Fruit fly (Drosophila melanogaster) whole organism, embryonic: Measurements from ENCODE around the gene rost.

Source experiments
- ATbp ChIP-seq: fragments of 200-800 bp; sonication (Bioruptor generic); optimal IDR thresholded peaks from 2 replicates; lab custom pipeline; 2017; ENCODE audit warnings: missing biosample characterization, mild to moderate bottlenecking, missing genetic modification characterization, missing genetic modification reagents
- Aef1 ChIP-seq: fragments of 200-800 bp; sonication (Bioruptor generic); IDR thresholded peaks from 3 replicates; pipeline ENCODE4 v1.3.6; 2022; ENCODE audit warnings: missing biosample characterization, missing genetic modification characterization
- Asciz ChIP-seq: fragments of 200-800 bp; sonication (Bioruptor generic); optimal IDR thresholded peaks from 2 replicates; lab custom pipeline; 2017; ENCODE audit warnings: missing biosample characterization, mild to moderate bottlenecking, missing genetic modification characterization, missing genetic modification reagents
- Atf-2 ChIP-seq: fragments of 200-800 bp; sonication (Bioruptor generic); optimal IDR thresholded peaks from 2 replicates; lab custom pipeline; 2016; ENCODE audit warnings: missing biosample characterization, missing genetic modification characterization
- B-H2 ChIP-seq: fragments of 200-800 bp; sonication (Bioruptor generic); optimal IDR thresholded peaks from 2 replicates; lab custom pipeline; 2018; ENCODE audit warnings: missing biosample characterization, mild to moderate bottlenecking, missing genetic modification characterization
- Blimp-1 ChIP-seq: fragments of 200-800 bp; sonication (Bioruptor generic); optimal IDR thresholded peaks from 3 replicates; lab custom pipeline; 2018; ENCODE audit warnings: missing biosample characterization, missing genetic modification characterization, mild to moderate bottlenecking, moderate library complexity, missing genetic modification reagents
- CG10147 ChIP-seq: fragments of 200-800 bp; sonication (Bioruptor generic); optimal IDR thresholded peaks from 2 replicates; lab custom pipeline; 2019; ENCODE audit warnings: missing biosample characterization, mild to moderate bottlenecking, missing genetic modification characterization, moderate library complexity
- CG11560 ChIP-seq: fragments of 200-800 bp; sonication (Bioruptor generic); IDR thresholded peaks from 3 replicates; pipeline ENCODE4 v1.3.6; 2022; ENCODE audit warnings: missing biosample characterization, missing genetic modification characterization
- CG12071 ChIP-seq: fragments of 200-800 bp; sonication (Bioruptor generic); optimal IDR thresholded peaks from 3 replicates; lab custom pipeline; 2018; ENCODE audit warnings: missing biosample characterization, mild to moderate bottlenecking, missing genetic modification characterization
- CG12744 ChIP-seq: fragments of 200-800 bp; sonication (Bioruptor generic); optimal IDR thresholded peaks from 2 replicates; lab custom pipeline; 2016; ENCODE audit warnings: missing biosample characterization, missing genetic modification characterization
- CG13287 ChIP-seq: fragments of 200-800 bp; sonication (Bioruptor generic); IDR thresholded peaks from 2 replicates; pipeline ENCODE4 v1.3.6; 2022; ENCODE audit warnings: missing biosample characterization, missing genetic modification characterization; ENCODE audit not compliant: partially characterized antibody
- CG13624 ChIP-seq: fragments of 200-800 bp; sonication (Bioruptor generic); optimal IDR thresholded peaks from 2 replicates; lab custom pipeline; 2016; ENCODE audit warnings: missing biosample characterization, missing genetic modification characterization
- CG13775 ChIP-seq: fragments of 200-800 bp; sonication (Bioruptor generic); optimal IDR thresholded peaks from 3 replicates; lab custom pipeline; 2017; ENCODE audit warnings: missing biosample characterization, mild to moderate bottlenecking, missing genetic modification characterization
- CG15011 ChIP-seq: fragments of 200-800 bp; sonication (Bioruptor generic); optimal IDR thresholded peaks from 3 replicates; lab custom pipeline; 2018; ENCODE audit warnings: missing biosample characterization, mild to moderate bottlenecking, missing genetic modification characterization
- CG17802 ChIP-seq: fragments of 200-800 bp; sonication (Bioruptor generic); optimal IDR thresholded peaks from 2 replicates; lab custom pipeline; 2018; ENCODE audit warnings: missing biosample characterization, mild to moderate bottlenecking, missing genetic modification characterization, moderate library complexity
- CG1832 ChIP-seq: fragments of 200-800 bp; sonication (Bioruptor generic); optimal IDR thresholded peaks from 2 replicates; lab custom pipeline; 2017; ENCODE audit warnings: missing biosample characterization, mild to moderate bottlenecking, missing genetic modification characterization, inconsistent platforms
- CG2129 ChIP-seq: fragments of 200-800 bp; sonication (Bioruptor generic); IDR thresholded peaks from 2 replicates; pipeline ENCODE4 v1.3.6; 2022; ENCODE audit warnings: missing biosample characterization, missing genetic modification characterization; ENCODE audit not compliant: partially characterized antibody
- CG30020 ChIP-seq: fragments of 200-800 bp; optimal IDR thresholded peaks from 2 replicates; lab custom pipeline; 2019; ENCODE audit warnings: missing biosample characterization, mild to moderate bottlenecking, missing genetic modification characterization, moderate library complexity
- CG30403 ChIP-seq: fragments of 200-800 bp; sonication (Bioruptor generic); optimal IDR thresholded peaks from 3 replicates; lab custom pipeline; 2016; ENCODE audit warnings: missing biosample characterization, missing genetic modification characterization
- CG4360 ChIP-seq: fragments of 200-800 bp; sonication (Bioruptor generic); IDR thresholded peaks from 2 replicates; pipeline ENCODE4 v1.3.6; 2022; ENCODE audit warnings: missing biosample characterization, missing genetic modification characterization
- CG8359 ChIP-seq: fragments of 200-800 bp; sonication (Bioruptor generic); optimal IDR thresholded peaks from 2 replicates; lab custom pipeline; 2017; ENCODE audit warnings: missing biosample characterization, mild to moderate bottlenecking, missing genetic modification characterization, borderline replicate concordance
- CTCF ChIP-seq: fragments of 200-800 bp; sonication (Bioruptor generic); optimal IDR thresholded peaks from 2 replicates; lab custom pipeline; 2017; ENCODE audit warnings: missing biosample characterization, mild to moderate bottlenecking, missing genetic modification characterization, moderate library complexity
- Dp ChIP-seq: fragments of 200-800 bp; sonication (Bioruptor generic); optimal IDR thresholded peaks from 2 replicates; lab custom pipeline; 2018; ENCODE audit warnings: missing biosample characterization, mild to moderate bottlenecking, missing genetic modification characterization, moderate library complexity
- Dref ChIP-seq: fragments of 200-800 bp; sonication (Bioruptor generic); IDR thresholded peaks from 2 replicates; pipeline ENCODE4 v1.3.6; 2022; ENCODE audit warnings: missing biosample characterization, missing genetic modification characterization
- Drgx ChIP-seq: fragments of 200-800 bp; sonication (Bioruptor generic); IDR thresholded peaks from 2 replicates; pipeline ENCODE4 v1.3.6; 2022; ENCODE audit warnings: missing biosample characterization, missing genetic modification characterization
- E2f1 ChIP-seq: fragments of 200-800 bp; sonication (Bioruptor generic); IDR thresholded peaks from 2 replicates; pipeline ENCODE4 v1.3.6; 2022; ENCODE audit warnings: missing biosample characterization, missing genetic modification characterization
- E2f2 ChIP-seq: fragments of 200-800 bp; sonication (Bioruptor generic); IDR thresholded peaks from 2 replicates; pipeline ENCODE4 v1.3.6; 2022; ENCODE audit warnings: missing biosample characterization, missing genetic modification characterization
- Ets97D ChIP-seq: fragments of 200-800 bp; sonication (Bioruptor generic); optimal IDR thresholded peaks from 3 replicates; lab custom pipeline; 2016; ENCODE audit warnings: missing biosample characterization, missing genetic modification characterization
- Hmr ChIP-seq: fragments of 200-800 bp; sonication (Bioruptor generic); optimal IDR thresholded peaks from 3 replicates; lab custom pipeline; 2017; ENCODE audit warnings: mild to moderate bottlenecking, missing biosample characterization, missing genetic modification reagents, missing genetic modification characterization
- Hr39 ChIP-seq: fragments of >200 bp; optimal IDR thresholded peaks from 2 replicates; lab custom pipeline; 2017
- Side ChIP-seq: fragments of 200-800 bp; sonication (Bioruptor generic); optimal IDR thresholded peaks from 2 replicates; lab custom pipeline; 2016; ENCODE audit warnings: missing biosample characterization, missing genetic modification characterization
- Xbp1 ChIP-seq: fragments of 200-800 bp; sonication (Bioruptor generic); optimal IDR thresholded peaks from 3 replicates; lab custom pipeline; 2016; ENCODE audit warnings: missing biosample characterization, mild to moderate bottlenecking, missing genetic modification characterization
- amos ChIP-seq: fragments of 200-800 bp; sonication (Bioruptor generic); IDR thresholded peaks from 2 replicates; pipeline ENCODE4 v1.3.6; 2022; ENCODE audit warnings: missing biosample characterization, missing genetic modification characterization; ENCODE audit not compliant: partially characterized antibody
- bigmax ChIP-seq: fragments of 200-800 bp; sonication (Bioruptor generic); optimal IDR thresholded peaks from 2 replicates; lab custom pipeline; 2018; ENCODE audit warnings: missing biosample characterization, mild to moderate bottlenecking, missing genetic modification characterization
- crc ChIP-seq: fragments of 200-800 bp; sonication (Bioruptor generic); optimal IDR thresholded peaks from 2 replicates; lab custom pipeline; 2016; ENCODE audit warnings: missing biosample characterization, missing genetic modification characterization
- crp ChIP-seq, 2 experiments: fragments of 200-800 bp; sonication (Bioruptor generic); optimal IDR thresholded peaks; 2 replicates in 1 of 2; 3 replicates in 1 of 2; lab custom pipeline; 2017; ENCODE audit warnings: missing biosample characterization in 2 of 2, missing genetic modification characterization in 2 of 2, mild to moderate bottlenecking in 1 of 2, moderate library complexity in 1 of 2
- da ChIP-seq: fragments of 200-800 bp; sonication (Bioruptor generic); optimal IDR thresholded peaks from 2 replicates; lab custom pipeline; 2016; ENCODE audit warnings: missing biosample characterization, missing genetic modification characterization
- dan ChIP-seq: fragments of 200-800 bp; sonication (Bioruptor generic); IDR thresholded peaks from 2 replicates; pipeline ENCODE4 v1.3.6; 2022; ENCODE audit warnings: missing biosample characterization, missing genetic modification characterization
- dmrt99B ChIP-seq: fragments of 200-800 bp; sonication (Bioruptor generic); optimal IDR thresholded peaks from 2 replicates; lab custom pipeline; 2018; ENCODE audit warnings: missing biosample characterization, mild to moderate bottlenecking, missing genetic modification characterization, moderate library complexity
- ems ChIP-seq: fragments of 200-800 bp; sonication (Bioruptor generic); optimal IDR thresholded peaks from 3 replicates; lab custom pipeline; 2016; ENCODE audit warnings: missing biosample characterization, missing genetic modification characterization
- eve ChIP-seq, 2 experiments: fragments of >200 bp; optimal IDR thresholded peaks; 2 replicates each; lab custom pipeline; 2017; ENCODE audit warnings: missing biosample characterization in 2 of 2, missing genetic modification characterization in 2 of 2
- fd102C ChIP-seq: fragments of 200-800 bp; sonication (Bioruptor generic); optimal IDR thresholded peaks from 2 replicates; lab custom pipeline; 2018; ENCODE audit warnings: missing biosample characterization, mild to moderate bottlenecking, missing genetic modification characterization, moderate library complexity
- jigr1 ChIP-seq: fragments of 200-800 bp; sonication (Bioruptor generic); IDR thresholded peaks from 3 replicates; pipeline ENCODE4 v1.3.6; 2022; ENCODE audit warnings: missing biosample characterization, missing genetic modification characterization
- kay ChIP-seq: fragments of 200-800 bp; sonication (Bioruptor generic); optimal IDR thresholded peaks from 2 replicates; lab custom pipeline; 2016; ENCODE audit warnings: missing biosample characterization, missing genetic modification characterization
- ken ChIP-seq: fragments of 200-800 bp; sonication (Bioruptor generic); IDR thresholded peaks from 3 replicates; pipeline ENCODE4 v1.3.6; 2022; ENCODE audit warnings: missing biosample characterization, missing genetic modification characterization
- mirr ChIP-seq: fragments of 200-800 bp; sonication (Bioruptor generic); optimal IDR thresholded peaks from 3 replicates; lab custom pipeline; 2018; ENCODE audit warnings: missing biosample characterization, mild to moderate bottlenecking, missing genetic modification characterization
- ro ChIP-seq: fragments of 200-800 bp; sonication (Bioruptor generic); IDR thresholded peaks from 2 replicates; pipeline ENCODE4 v1.3.6; 2022; ENCODE audit warnings: missing biosample characterization, missing genetic modification characterization
- sd ChIP-seq: fragments of 200-800 bp; sonication (Bioruptor generic); optimal IDR thresholded peaks from 3 replicates; lab custom pipeline; 2018; ENCODE audit warnings: missing biosample characterization, mild to moderate bottlenecking, missing genetic modification characterization, moderate library complexity
- sob ChIP-seq: fragments of 200-800 bp; sonication (Bioruptor generic); IDR thresholded peaks from 2 replicates; pipeline ENCODE4 v1.3.6; 2022; ENCODE audit warnings: missing biosample characterization, missing genetic modification characterization
- stwl ChIP-seq: fragments of 200-800 bp; sonication (Bioruptor generic); optimal IDR thresholded peaks from 3 replicates; lab custom pipeline; 2018; ENCODE audit warnings: missing biosample characterization, mild to moderate bottlenecking, missing genetic modification characterization, moderate library complexity

The rost gene

dm6 chr2L:8951184-8951934, 38.0 kb downstream of the rost start, which contains the start of gene C1GalTA (continued):
- TF ChIP-seq Dref (GFP tag; lab: Robert Waterston, UW) (no peak), stwl (tag; lab: Kevin White, UChicago) (peak; percentile 67), Asciz (GFP tag; lab: Kevin White, UChicago) (peak; percentile 97), CG11560 (peak; percentile 88), Hmr (GFP tag; lab: Kevin White, UChicago) (peak; percentile 99), CG30403 (peak; percentile 97), fd102C (no peak), bigmax (no peak), Side (GFP tag; lab: Kevin White, UChicago) (peak; percentile 48), CG1832 (no peak), E2f2 (GFP tag; lab: Robert Waterston, UW) (peak; percentile 83), jigr1 (GFP tag; lab: Robert Waterston, UW) (peak; percentile 89), CG17802 (tag; lab: Kevin White, UChicago) (peak; percentile 77), ems (GFP tag; lab: Kevin White, UChicago) (peak; percentile 64), da (GFP tag; lab: Kevin White, UChicago) (no peak), CG15011 (GFP tag; lab: Kevin White, UChicago) (peak; percentile 97), Atf-2 (GFP tag; lab: Kevin White, UChicago) (peak; percentile 42), ken (GFP tag; lab: Robert Waterston, UW) (peak; percentile 80), CG4360 (GFP tag; lab: Robert Waterston, UW) (peak; percentile 62; the same call in 1 of the 2 replicates), CG10147 (GFP tag; lab: Kevin White, UChicago) (peak; percentile 99), CG30020 (peak; percentile 92), Ets97D (GFP tag; lab: Kevin White, UChicago) (no peak), CG12071 (peak; percentile 80), Xbp1 (GFP tag; lab: Kevin White, UChicago) (peak; percentile 89), crc (GFP tag; lab: Kevin White, UChicago) (no peak), Aef1 (GFP tag; lab: Robert Waterston, UW) (peak; percentile 91), Blimp-1 (peak; percentile 98), Hr39 (no peak), sd (tag; lab: Kevin White, UChicago) (peak; percentile 95), ATbp (GFP tag; lab: Kevin White, UChicago) (peak; percentile 96), B-H2 (peak; percentile 94), sob (GFP tag; lab: Robert Waterston, UW) (peak; percentile 95), CTCF (GFP tag; lab: Kevin White, UChicago) (peak; percentile 61), CG2129 (GFP tag; lab: Robert Waterston, UW) (no peak), CG8359 (GFP tag; lab: Kevin White, UChicago) (peak; percentile 90), CG13287 (no peak), crp (GFP tag; optimal IDR thresholded peaks at IDR 0.05; lab: Kevin White, UChicago) (peak in 1 of 2 experiments; percentile 66), eve (GFP tag; optimal IDR thresholded peaks at IDR 0.05; lab: Kevin White, UChicago) (peak in 1 of 2 experiments; percentile 78), kay (GFP tag; lab: Kevin White, UChicago) (peak; percentile 91), amos (no peak), Dp (GFP tag; lab: Kevin White, UChicago) (peak; percentile 35), CG12744 (GFP tag; lab: Kevin White, UChicago) (no peak), CG13624 (GFP tag; lab: Kevin White, UChicago) (peak; percentile 61), dmrt99B (peak; percentile 99), dan (no peak), CG13775 (GFP tag; lab: Kevin White, UChicago) (peak; percentile 97), mirr (GFP tag; lab: Kevin White, UChicago) (peak; percentile 62), E2f1 (GFP tag; lab: Robert Waterston, UW) (peak; percentile 97), ro (GFP tag; lab: Robert Waterston, UW) (peak; percentile 93), Drgx (peak; percentile 97)
